Fruit fly (Drosophila melanogaster) whole organism, embryonic: ENCODE measurements around the gene Ugt37B1.

Experiments used
- C15 ChIP-seq: fragments of 200-800 bp; sonication (Bioruptor generic); IDR thresholded peaks from 3 replicates; pipeline ENCODE4 v1.3.6; 2022; ENCODE audit warnings: missing biosample characterization, missing genetic modification characterization
- CG10267 ChIP-seq: fragments of 200-800 bp; sonication (Bioruptor generic); optimal IDR thresholded peaks from 2 replicates; lab custom pipeline; 2018; ENCODE audit warnings: missing biosample characterization, mild to moderate bottlenecking, missing genetic modification characterization, moderate library complexity
- CG13123 ChIP-seq: fragments of 200-800 bp; sonication (Bioruptor generic); optimal IDR thresholded peaks from 2 replicates; lab custom pipeline; 2016; ENCODE audit warnings: missing biosample characterization, missing genetic modification characterization
- CG13424 ChIP-seq: fragments of 200-800 bp; sonication (Bioruptor generic); optimal IDR thresholded peaks from 2 replicates; lab custom pipeline; 2019; ENCODE audit warnings: missing biosample characterization, mild to moderate bottlenecking, missing genetic modification characterization, moderate library complexity
- CG14441 ChIP-seq: fragments of 200-800 bp; sonication (Bioruptor generic); IDR thresholded peaks from 2 replicates; pipeline ENCODE4 v1.3.6; 2022; ENCODE audit warnings: missing biosample characterization, missing genetic modification characterization
- CG14710 ChIP-seq: fragments of 200-800 bp; sonication (Bioruptor generic); optimal IDR thresholded peaks from 3 replicates; lab custom pipeline; 2019; ENCODE audit warnings: missing biosample characterization, mild to moderate bottlenecking, missing genetic modification characterization, moderate library complexity
- CG15269 ChIP-seq: fragments of 200-800 bp; sonication (Bioruptor generic); optimal IDR thresholded peaks from 2 replicates; lab custom pipeline; 2018; ENCODE audit warnings: missing biosample characterization, mild to moderate bottlenecking, missing genetic modification characterization, moderate library complexity
- CG15696 ChIP-seq: fragments of 200-800 bp; sonication (Bioruptor generic); optimal IDR thresholded peaks from 2 replicates; lab custom pipeline; 2019; ENCODE audit warnings: missing biosample characterization, mild to moderate bottlenecking, missing genetic modification characterization, moderate library complexity
- CG16779 ChIP-seq: fragments of 200-800 bp; sonication (Bioruptor generic); IDR thresholded peaks from 2 replicates; pipeline ENCODE4 v1.3.6; 2022; ENCODE audit warnings: missing biosample characterization, missing genetic modification characterization
- CG17328 ChIP-seq: fragments of 200-800 bp; sonication (Bioruptor generic); IDR thresholded peaks from 2 replicates; pipeline ENCODE4 v1.3.6; 2022; ENCODE audit warnings: missing biosample characterization, missing genetic modification characterization
- CG17612 ChIP-seq: fragments of 200-800 bp; sonication (Bioruptor generic); IDR thresholded peaks from 2 replicates; pipeline ENCODE4 v1.3.6; 2022; ENCODE audit warnings: missing biosample characterization, missing genetic modification characterization
- CG17802 ChIP-seq: fragments of 200-800 bp; sonication (Bioruptor generic); optimal IDR thresholded peaks from 2 replicates; lab custom pipeline; 2018; ENCODE audit warnings: missing biosample characterization, mild to moderate bottlenecking, missing genetic modification characterization, moderate library complexity
- CG18011 ChIP-seq: fragments of 200-800 bp; sonication (Bioruptor generic); optimal IDR thresholded peaks from 2 replicates; lab custom pipeline; 2017; ENCODE audit warnings: missing biosample characterization, missing genetic modification characterization, mild to moderate bottlenecking, moderate library complexity, missing genotype
- CG18262 ChIP-seq: fragments of 200-800 bp; optimal IDR thresholded peaks from 3 replicates; lab custom pipeline; 2019; ENCODE audit warnings: missing biosample characterization, mild to moderate bottlenecking, missing genetic modification characterization, moderate library complexity
- CG30020 ChIP-seq: fragments of 200-800 bp; optimal IDR thresholded peaks from 2 replicates; lab custom pipeline; 2019; ENCODE audit warnings: missing biosample characterization, mild to moderate bottlenecking, missing genetic modification characterization, moderate library complexity
- CG31388 ChIP-seq: fragments of 200-800 bp; sonication (Bioruptor generic); optimal IDR thresholded peaks from 2 replicates; lab custom pipeline; 2016; ENCODE audit warnings: missing biosample characterization, missing genetic modification characterization
- CG31441 ChIP-seq: fragments of 200-800 bp; sonication (Bioruptor generic); IDR thresholded peaks from 2 replicates; pipeline ENCODE4 v1.3.6; 2022; ENCODE audit warnings: missing biosample characterization, missing genetic modification characterization
- CG3281 ChIP-seq: fragments of 200-800 bp; sonication (Bioruptor generic); optimal IDR thresholded peaks from 3 replicates; lab custom pipeline; 2017; ENCODE audit warnings: missing biosample characterization, mild to moderate bottlenecking, missing genetic modification characterization
- CG42726 ChIP-seq: fragments of 200-800 bp; sonication (Bioruptor generic); IDR thresholded peaks from 2 replicates; pipeline ENCODE4 v1.3.6; 2022; ENCODE audit warnings: missing biosample characterization, missing genetic modification characterization; ENCODE audit not compliant: partially characterized antibody
- CG4424 ChIP-seq: fragments of 200-800 bp; sonication (Bioruptor generic); optimal IDR thresholded peaks from 3 replicates; lab custom pipeline; 2016; ENCODE audit warnings: missing biosample characterization, missing genetic modification characterization
- CG5180 ChIP-seq: fragments of 200-800 bp; sonication (Bioruptor generic); optimal IDR thresholded peaks from 3 replicates; lab custom pipeline; 2017; ENCODE audit warnings: missing biosample characterization, missing genetic modification characterization, mild to moderate bottlenecking, moderate library complexity, missing genetic modification reagents
- CG6683 ChIP-seq: fragments of 200-800 bp; sonication (Bioruptor generic); optimal IDR thresholded peaks from 2 replicates; lab custom pipeline; 2017; ENCODE audit warnings: missing biosample characterization, mild to moderate bottlenecking, missing genetic modification characterization, missing genetic modification reagents
- CG8944 ChIP-seq: fragments of 200-800 bp; sonication (Bioruptor generic); optimal IDR thresholded peaks from 3 replicates; lab custom pipeline; 2016; ENCODE audit warnings: missing biosample characterization, missing genetic modification characterization
- CG9727 ChIP-seq: fragments of 200-800 bp; sonication (Bioruptor generic); optimal IDR thresholded peaks from 3 replicates; lab custom pipeline; 2017; ENCODE audit warnings: missing biosample characterization, mild to moderate bottlenecking, missing genetic modification characterization
- D ChIP-seq, 2 experiments: fragments of 200-800 bp in 1 of 2; fragments of >200 bp in 1 of 2; sonication (Bioruptor generic) in 1 of 2; optimal IDR thresholded peaks; 2 replicates in 1 of 2; 3 replicates in 1 of 2; lab custom pipeline; 2017; ENCODE audit warnings: mild to moderate bottlenecking in 1 of 2, missing biosample characterization in 1 of 2, missing genetic modification characterization in 1 of 2, missing genetic modification reagents in 1 of 2
- Deaf1 ChIP-seq: fragments of 200-800 bp; optimal IDR thresholded peaks from 3 replicates; lab custom pipeline; 2019; ENCODE audit warnings: missing biosample characterization, mild to moderate bottlenecking, missing genetic modification characterization, moderate library complexity
- Hr51 ChIP-seq, 2 experiments: fragments of 200-800 bp; sonication (Bioruptor generic); optimal IDR thresholded peaks; 2 replicates in 1 of 2; 3 replicates in 1 of 2; lab custom pipeline; 2016 to 2018; ENCODE audit warnings: missing biosample characterization in 2 of 2, missing genetic modification characterization in 2 of 2, mild to moderate bottlenecking in 1 of 2, moderate library complexity in 1 of 2
- Hsf ChIP-seq: fragments of 200-800 bp; sonication (Bioruptor generic); optimal IDR thresholded peaks from 3 replicates; lab custom pipeline; 2016; ENCODE audit warnings: missing biosample characterization, missing genetic modification characterization
- Ssrp ChIP-seq: fragments of 200-800 bp; sonication (Bioruptor generic); optimal IDR thresholded peaks from 2 replicates; lab custom pipeline; 2018; ENCODE audit warnings: missing biosample characterization, mild to moderate bottlenecking, missing genetic modification characterization, moderate library complexity
- Vsx1 ChIP-seq: fragments of 200-800 bp; sonication (Bioruptor generic); optimal IDR thresholded peaks from 2 replicates; lab custom pipeline; 2017; ENCODE audit warnings: missing biosample characterization, mild to moderate bottlenecking, missing genetic modification characterization, missing genetic modification reagents
- cad ChIP-seq: fragments of >200 bp; optimal IDR thresholded peaks from 2 replicates; lab custom pipeline; 2017; ENCODE audit warnings: missing biosample characterization, missing genetic modification characterization
- chif ChIP-seq, 2 experiments: fragments of 200-800 bp; sonication (Bioruptor generic); optimal IDR thresholded peaks; 3 replicates each; lab custom pipeline; 2016; ENCODE audit warnings: missing biosample characterization in 2 of 2, missing genetic modification characterization in 2 of 2
- crc ChIP-seq: fragments of 200-800 bp; sonication (Bioruptor generic); optimal IDR thresholded peaks from 2 replicates; lab custom pipeline; 2016; ENCODE audit warnings: missing biosample characterization, missing genetic modification characterization
- croc ChIP-seq: fragments of 200-800 bp; sonication (Bioruptor generic); conservative IDR thresholded peaks from 3 replicates; pipeline ENCODE4 v1.3.6; 2022; ENCODE audit warnings: missing biosample characterization, missing genetic modification characterization
- dm ChIP-seq: fragments of 200-800 bp; sonication (Bioruptor generic); optimal IDR thresholded peaks from 3 replicates; lab custom pipeline; 2016; ENCODE audit warnings: missing biosample characterization, missing genetic modification characterization
- en ChIP-seq: fragments of 200-800 bp; sonication (Bioruptor generic); optimal IDR thresholded peaks from 2 replicates; lab custom pipeline; 2016; ENCODE audit warnings: missing biosample characterization, missing genetic modification characterization
- fd102C ChIP-seq: fragments of 200-800 bp; sonication (Bioruptor generic); optimal IDR thresholded peaks from 2 replicates; lab custom pipeline; 2018; ENCODE audit warnings: missing biosample characterization, mild to moderate bottlenecking, missing genetic modification characterization, moderate library complexity
- ham ChIP-seq: fragments of 200-800 bp; sonication (Bioruptor generic); IDR thresholded peaks from 2 replicates; pipeline ENCODE4 v1.3.6; 2022; ENCODE audit warnings: missing biosample characterization, missing genetic modification characterization
- lola ChIP-seq, 3 experiments: fragments of >200 bp in 2 of 3; fragments of 200-800 bp in 1 of 3; sonication (Bioruptor generic) in 1 of 3; optimal IDR thresholded peaks; 2 replicates each; lab custom pipeline; 2017 to 2019; ENCODE audit warnings: missing biosample characterization in 3 of 3, missing genetic modification characterization in 3 of 3, mild to moderate bottlenecking in 1 of 3, moderate library complexity in 1 of 3
- nmo ChIP-seq: fragments of 200-800 bp; sonication (Bioruptor generic); optimal IDR thresholded peaks from 2 replicates; lab custom pipeline; 2018; ENCODE audit warnings: missing biosample characterization, mild to moderate bottlenecking, missing genetic modification characterization, moderate library complexity
- pho ChIP-seq: fragments of 200-800 bp; sonication (Bioruptor generic); optimal IDR thresholded peaks from 2 replicates; lab custom pipeline; 2016; ENCODE audit warnings: missing biosample characterization, missing genetic modification characterization
- phol ChIP-seq: fragments of 200-800 bp; sonication (Bioruptor generic); optimal IDR thresholded peaks from 3 replicates; lab custom pipeline; 2018; ENCODE audit warnings: missing biosample characterization, mild to moderate bottlenecking, missing genetic modification characterization, moderate library complexity
- repo ChIP-seq: fragments of 200-800 bp; sonication (Bioruptor generic); optimal IDR thresholded peaks from 2 replicates; lab custom pipeline; 2016; ENCODE audit warnings: missing biosample characterization, missing genetic modification characterization
- row ChIP-seq: fragments of 200-800 bp; sonication (Bioruptor generic); IDR thresholded peaks from 3 replicates; pipeline ENCODE4 v1.3.6; 2022; ENCODE audit warnings: missing biosample characterization, missing genetic modification characterization
- sc ChIP-seq, 3 experiments: fragments of >200 bp in 2 of 3; fragments of 200-800 bp in 1 of 3; sonication (Bioruptor generic) in 1 of 3; optimal IDR thresholded peaks; 2 replicates in 2 of 3; 3 replicates in 1 of 3; lab custom pipeline; 2017; ENCODE audit warnings: mild to moderate bottlenecking in 1 of 3, missing biosample characterization in 1 of 3, missing genetic modification characterization in 1 of 3, missing genetic modification reagents in 1 of 3
- sens ChIP-seq: fragments of 200-800 bp; sonication (Bioruptor generic); peaks from one replicate; lab custom pipeline; 2016; ENCODE audit warnings: missing biosample characterization, missing genetic modification characterization
- slp2 ChIP-seq: fragments of 200-800 bp; sonication (Bioruptor generic); optimal IDR thresholded peaks from 2 replicates; lab custom pipeline; 2016; ENCODE audit warnings: missing biosample characterization, missing genetic modification characterization
- sna ChIP-seq: fragments of 200-800 bp; sonication (Bioruptor generic); IDR thresholded peaks from 2 replicates; pipeline ENCODE4 v1.3.6; 2022; ENCODE audit warnings: missing biosample characterization, missing genetic modification characterization; ENCODE audit not compliant: partially characterized antibody
- vvl ChIP-seq: fragments of 200-800 bp; sonication (Bioruptor generic); IDR thresholded peaks from 2 replicates; pipeline ENCODE4 v1.3.6; 2022; ENCODE audit warnings: missing biosample characterization, missing genetic modification characterization

Ugt37B1 gene

DNA sequence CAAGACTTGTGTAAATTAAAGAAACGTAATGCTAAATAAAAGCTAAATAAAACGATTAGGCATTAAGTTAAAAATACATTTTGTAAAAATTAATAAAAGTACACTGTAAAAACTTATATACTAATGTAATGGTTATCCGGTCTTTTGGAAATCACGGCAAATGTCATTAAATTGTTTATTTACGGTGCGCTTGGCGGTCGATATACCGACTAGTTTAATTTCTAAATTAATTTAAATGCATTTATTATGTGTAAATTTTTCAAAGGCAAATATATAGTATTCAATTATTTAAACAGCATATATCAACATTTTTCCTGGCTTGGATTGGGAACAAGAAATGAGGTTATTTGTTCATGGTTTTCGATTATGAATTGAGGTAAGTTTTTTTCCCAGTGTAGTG is 14.0 kb upstream of the Ugt37B1 start (continued):
- no peak for TF ChIP-seq vvl (GFP tag; lab: Robert Waterston, UW)
- no peak for TF ChIP-seq CG5180 (GFP tag; lab: Kevin White, UChicago)
- peak; percentile 28 for TF ChIP-seq CG13424
- no peak for TF ChIP-seq CG31388 (GFP tag; lab: Kevin White, UChicago)
- TF ChIP-seq CG14441: no peak
- TF ChIP-seq pho (GFP tag; lab: Kevin White, UChicago): no peak
- no peak for TF ChIP-seq croc (GFP tag; lab: Robert Waterston, UW)
- TF ChIP-seq CG18262: peak; percentile 57
- TF ChIP-seq chif (GFP tag; optimal IDR thresholded peaks at IDR 0.05; lab: Kevin White, UChicago): peak in 1 of 2 experiments; percentile 13
- TF ChIP-seq repo (GFP tag; lab: Kevin White, UChicago): no peak
- TF ChIP-seq CG10267: no peak
- no peak for TF ChIP-seq CG8944 (GFP tag; lab: Kevin White, UChicago)
- peak in 1 of 3 experiments; percentile 42 for TF ChIP-seq lola (GFP tag; optimal IDR thresholded peaks at IDR 0.05; lab: Kevin White, UChicago)
- peak; percentile 18 for TF ChIP-seq CG9727 (GFP tag; lab: Kevin White, UChicago)
- TF ChIP-seq Hsf (GFP tag; lab: Kevin White, UChicago): no peak
- TF ChIP-seq phol (tag; lab: Kevin White, UChicago): peak; percentile 38
- peak; percentile 23 for TF ChIP-seq CG15696
- TF ChIP-seq Ssrp (tag; lab: Kevin White, UChicago): peak; percentile 12
- TF ChIP-seq CG42726 (GFP tag; lab: Robert Waterston, UW): no peak
- TF ChIP-seq ham (GFP tag; lab: Robert Waterston, UW): no peak
- TF ChIP-seq nmo (GFP tag; lab: Kevin White, UChicago): peak; percentile 11
- no peak for TF ChIP-seq slp2 (GFP tag; lab: Kevin White, UChicago)
- no peak for TF ChIP-seq sc (optimal IDR thresholded peaks at IDR 0.05; lab: Kevin White, UChicago)
- TF ChIP-seq sc (GFP tag; optimal IDR thresholded peaks at IDR 0.05; lab: Kevin White, UChicago): peak; percentile 2
- TF ChIP-seq en (GFP tag; lab: Kevin White, UChicago): no peak
- 0 out of 3 replicates have a peak, but pooled peaks have one; percentile 18 for TF ChIP-seq row (GFP tag; lab: Robert Waterston, UW)
- no peak for TF ChIP-seq CG17328 (GFP tag; lab: Robert Waterston, UW)
- no peak for TF ChIP-seq C15
- no peak for TF ChIP-seq CG17612 (GFP tag; lab: Robert Waterston, UW)
- no peak for TF ChIP-seq Deaf1 (tag; lab: Kevin White, UChicago)
- TF ChIP-seq cad (GFP tag; lab: Kevin White, UChicago): no peak
- TF ChIP-seq CG17802 (tag; lab: Kevin White, UChicago): no peak
- no peak for TF ChIP-seq D (optimal IDR thresholded peaks at IDR 0.05; lab: Kevin White, UChicago)
- peak; percentile 16 for TF ChIP-seq D (GFP tag; optimal IDR thresholded peaks at IDR 0.05; lab: Kevin White, UChicago)
- TF ChIP-seq CG6683: no peak
- TF ChIP-seq CG15269: no peak
- peak; percentile 86 for TF ChIP-seq sens (GFP tag; lab: Kevin White, UChicago)
- TF ChIP-seq CG18011 (GFP tag; lab: Kevin White, UChicago): no peak
- TF ChIP-seq CG3281 (GFP tag; lab: Kevin White, UChicago): no peak
- TF ChIP-seq CG13123 (GFP tag; lab: Kevin White, UChicago): no peak
- TF ChIP-seq Hr51 (GFP tag; optimal IDR thresholded peaks at IDR 0.05; lab: Kevin White, UChicago): no peak
- peak; percentile 33 for TF ChIP-seq CG4424
- TF ChIP-seq crc (GFP tag; lab: Kevin White, UChicago): no peak
- peak; percentile 32 for TF ChIP-seq CG14710 (tag; lab: Kevin White, UChicago)
- TF ChIP-seq fd102C (GFP tag; lab: Kevin White, UChicago): no peak
- no peak for TF ChIP-seq sna (GFP tag; lab: Robert Waterston, UW)
- no peak for TF ChIP-seq dm (GFP tag; lab: Kevin White, UChicago)
- TF ChIP-seq CG31441 (GFP tag; lab: Robert Waterston, UW): peak; percentile 26; the same call in 1 of the 2 replicates
- TF ChIP-seq Vsx1 (GFP tag; lab: Kevin White, UChicago): no peak
- TF ChIP-seq CG30020: no peak
- no peak for TF ChIP-seq CG16779 (GFP tag; lab: Robert Waterston, UW)
